Fruit fly (Drosophila melanogaster) whole organism, embryonic: ENCODE results near the gene CG14868.

Source experiments
- CG10979 ChIP-seq: fragments of 200-800 bp; sonication (Bioruptor generic); optimal IDR thresholded peaks from 2 replicates; lab custom pipeline; 2018; ENCODE audit warnings: missing biosample characterization, mild to moderate bottlenecking, missing genetic modification characterization, moderate library complexity
- CG12942 ChIP-seq: fragments of 200-800 bp; sonication (Bioruptor generic); optimal IDR thresholded peaks from 3 replicates; lab custom pipeline; 2016; ENCODE audit warnings: missing biosample characterization, missing genetic modification characterization

dm6 chr3R:15371833-15372232 lies 2.1 kb upstream of the CG14868 start, which contains the start of the genes Ccm3 and CG6136:
- no peak for TF ChIP-seq CG12942 (GFP tag; lab: Kevin White, UChicago)
- peak; percentile 36 for TF ChIP-seq CG10979 (tag; lab: Kevin White, UChicago)
